Fruit fly (Drosophila melanogaster) S2 (cell line): ENCODE measurements around the gene SCCRO.

Source experiments
- CG8478 ChIP-seq: fragments of >200 bp; optimal IDR thresholded peaks from 2 replicates; lab custom pipeline; 2018
- CTCF ChIP-seq, 2 experiments: fragments of >200 bp; optimal IDR thresholded peaks; 2 replicates each; lab custom pipeline; 2018

- TF ChIP-seq CTCF (optimal IDR thresholded peaks at IDR 0.05; lab: Kevin White, UChicago) (no peak), CG8478 (lab: Kevin White, UChicago) (no peak)
These were observed 46.9 kb downstream of the SCCRO start, which contains the start of gene CG7650 for dm6 chr3L:15610109-15610508.
